Fruit fly (Drosophila melanogaster): ENCODE measurements around the gene Atg12.

Atg12 gene

DNA sequence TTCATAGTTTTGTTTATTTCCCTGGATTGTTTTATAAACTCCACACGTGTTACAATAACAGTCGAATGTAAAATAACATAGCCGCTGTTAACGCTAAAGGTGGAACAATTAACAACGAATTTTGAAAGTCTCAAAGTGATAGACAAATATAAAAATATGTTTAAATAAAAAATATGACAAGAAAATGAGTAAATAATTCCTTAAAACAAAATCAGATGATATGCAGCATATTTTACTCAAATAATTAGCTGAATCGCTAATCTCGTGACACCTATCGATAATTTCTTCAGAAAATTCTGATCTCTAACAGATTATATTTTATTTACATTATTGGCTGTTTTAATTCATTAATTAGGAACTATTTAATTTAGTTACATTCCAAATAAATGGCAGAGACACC lies at the start of gene Atg12, which contains the start of gene CG5645 (continued):
- peak; percentile 31 for TF ChIP-seq CG11762 (GFP tag; optimal IDR thresholded peaks at IDR 0.05; ENCODE audit: insufficient read depth)
- TF ChIP-seq CG16779 (tag; optimal IDR thresholded peaks at IDR 0.05): no peak
- peak; percentile 76 for TF ChIP-seq topi (GFP tag; optimal IDR thresholded peaks at IDR 0.05)
- TF ChIP-seq CG32006 (GFP tag; optimal IDR thresholded peaks at IDR 0.05): peak; percentile 11
- TF ChIP-seq Ets21C (GFP tag; optimal IDR thresholded peaks at IDR 0.05): peak; percentile 46
- TF ChIP-seq net (GFP tag; optimal IDR thresholded peaks at IDR 0.05): no peak
- peak; percentile 64 for TF ChIP-seq OdsH (GFP tag; optimal IDR thresholded peaks at IDR 0.05)
- peak; percentile 66 for TF ChIP-seq Met (GFP tag; optimal IDR thresholded peaks at IDR 0.05)

DNA sequence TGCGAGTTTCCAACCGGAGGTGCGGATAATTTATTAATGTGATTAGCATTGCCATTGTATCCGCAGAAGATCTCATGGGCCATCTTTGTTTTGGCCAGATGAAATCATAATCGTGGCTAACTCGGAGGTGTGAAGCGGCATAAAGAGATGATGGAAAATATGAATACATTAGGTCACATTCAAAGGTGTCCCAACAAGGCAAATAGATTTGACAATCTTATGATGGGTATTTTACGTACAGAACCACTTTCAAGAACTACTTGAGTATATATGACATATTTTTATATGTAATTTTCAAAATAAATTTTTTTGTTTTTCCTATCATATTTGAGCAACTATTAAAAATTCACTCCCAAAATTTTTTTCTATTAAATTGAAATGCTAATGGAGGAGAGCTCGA lies 48.4 kb upstream of the Atg12 start, which contains the start of gene CG17154:
CG17154 (plus strand) TSS at position 301 of the 400 bp plus-strand sequence.
- TF ChIP-seq Eip78C (GFP tag): peak; percentile 14
- TF ChIP-seq acj6 (GFP tag; optimal IDR thresholded peaks at IDR 0.05): no peak

DNA sequence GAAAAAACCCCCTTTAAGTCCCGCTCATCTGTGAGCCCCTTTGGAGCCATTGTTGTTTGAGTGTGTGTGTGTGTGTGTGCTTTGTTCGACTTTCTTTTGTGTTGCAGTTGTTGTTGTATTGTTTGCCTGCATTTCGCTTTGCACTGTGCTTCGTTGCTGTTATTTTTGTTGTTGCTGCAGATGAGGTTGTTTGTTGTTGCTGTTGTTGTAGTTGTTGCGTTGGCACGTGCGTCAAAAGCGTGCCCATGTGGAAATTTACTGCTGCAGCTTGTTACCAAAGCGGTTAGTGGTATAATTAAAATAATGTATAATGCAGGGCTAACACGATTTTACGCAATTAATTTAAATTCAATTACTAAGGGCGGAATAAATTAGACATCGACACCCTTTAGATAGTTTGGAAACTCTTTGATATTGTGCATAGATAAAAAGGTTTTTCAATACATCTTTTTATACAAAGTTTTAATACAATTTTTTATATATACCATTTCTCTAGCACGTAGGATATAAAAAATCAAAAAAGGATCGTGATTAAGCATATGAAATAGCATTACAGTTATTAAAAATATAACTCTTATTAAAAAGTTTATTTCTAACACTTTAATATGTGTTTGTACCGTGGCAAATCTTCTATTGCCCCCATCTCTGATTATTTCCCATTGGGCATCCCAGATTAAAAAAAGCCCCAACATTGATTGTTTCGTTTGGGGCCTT lies 46.4 kb upstream of the Atg12 start:
- TF ChIP-seq CG4318 (GFP tag; optimal IDR thresholded peaks at IDR 0.05): no peak
- peak; percentile 29 for TF ChIP-seq vri (GFP tag; optimal IDR thresholded peaks at IDR 0.05)
- peak; percentile 55 for TF ChIP-seq CG3919 (GFP tag; optimal IDR thresholded peaks at IDR 0.05)
- peak; percentile 44 for TF ChIP-seq acj6 (GFP tag; optimal IDR thresholded peaks at IDR 0.05)
- TF ChIP-seq Gug (GFP tag; IDR thresholded peaks at IDR 0.05): no peak
- peak; percentile 74 for TF ChIP-seq svp (GFP tag)
- TF ChIP-seq CG10669 (GFP tag; optimal IDR thresholded peaks at IDR 0.05): no peak
- TF ChIP-seq CG6276 (GFP tag; optimal IDR thresholded peaks at IDR 0.05): peak; percentile 44
- TF ChIP-seq Smox (GFP tag; optimal IDR thresholded peaks at IDR 0.05): peak; percentile 58
- TF ChIP-seq CG10631 (GFP tag; optimal IDR thresholded peaks at IDR 0.05): peak; percentile 40
- peak; percentile 39 for TF ChIP-seq lz (GFP tag; optimal IDR thresholded peaks at IDR 0.05)
- TF ChIP-seq Blimp-1 (GFP tag; optimal IDR thresholded peaks at IDR 0.05): peak; percentile 40
- peak; percentile 23 for TF ChIP-seq Ets21C (GFP tag; optimal IDR thresholded peaks at IDR 0.05)
- peak; percentile 79 for TF ChIP-seq Met (GFP tag; optimal IDR thresholded peaks at IDR 0.05)
- peak; percentile 14 for TF ChIP-seq CG3032 (tag; optimal IDR thresholded peaks at IDR 0.05)
- TF ChIP-seq CG11294 (GFP tag; IDR thresholded peaks at IDR 0.05): no peak
- TF ChIP-seq OdsH (GFP tag; optimal IDR thresholded peaks at IDR 0.05): peak; percentile 46
- TF ChIP-seq CG8632 (GFP tag; optimal IDR thresholded peaks at IDR 0.05): peak; percentile 47
- peak; percentile 54 for TF ChIP-seq Hr39 (GFP tag; optimal IDR thresholded peaks at IDR 0.05)
- peak; percentile 32 for TF ChIP-seq cyc (GFP tag; optimal IDR thresholded peaks at IDR 0.05)
- TF ChIP-seq Eip78C (GFP tag): peak; percentile 75
- TF ChIP-seq net (GFP tag; optimal IDR thresholded peaks at IDR 0.05): peak; percentile 28
- TF ChIP-seq CG6163 (GFP tag; IDR thresholded peaks at IDR 0.05): peak; percentile 61; the same call in 2 of the 3 replicates
- TF ChIP-seq CG16779 (tag; optimal IDR thresholded peaks at IDR 0.05): no peak
- peak; percentile 74 for TF ChIP-seq esn (GFP tag; optimal IDR thresholded peaks at IDR 0.05)
- TF ChIP-seq dac (GFP tag; optimal IDR thresholded peaks at IDR 0.05): no peak
- peak; percentile 15 for TF ChIP-seq Sox15 (GFP tag; optimal IDR thresholded peaks at IDR 0.05)
- peak; percentile 58 for TF ChIP-seq CG34406 (GFP tag; optimal IDR thresholded peaks at IDR 0.05)
- TF ChIP-seq achi (GFP tag; optimal IDR thresholded peaks at IDR 0.05): peak; percentile 56
- TF ChIP-seq Ets96B (tag; optimal IDR thresholded peaks at IDR 0.05): peak; percentile 5
- TF ChIP-seq Lpt (GFP tag; optimal IDR thresholded peaks at IDR 0.05): peak; percentile 0
- no peak for TF ChIP-seq dsx (GFP tag; optimal IDR thresholded peaks at IDR 0.05; ENCODE audit: poor library complexity, severe bottlenecking)
- TF ChIP-seq pdm3 (GFP tag; optimal IDR thresholded peaks at IDR 0.05): peak; percentile 66
- 0 out of 3 replicates have a peak, but pooled peaks have one; percentile 19 for TF ChIP-seq eg (GFP tag; IDR thresholded peaks at IDR 0.05)
- TF ChIP-seq fd59A (GFP tag; optimal IDR thresholded peaks at IDR 0.05): peak; percentile 1
- TF ChIP-seq salr (GFP tag; optimal IDR thresholded peaks at IDR 0.05): peak in 1 of 2 experiments; percentile 18
- TF ChIP-seq topi (GFP tag; optimal IDR thresholded peaks at IDR 0.05): peak; percentile 45
- peak; percentile 18 for TF ChIP-seq CG6792 (GFP tag; optimal IDR thresholded peaks at IDR 0.05)
- no peak for TF ChIP-seq CG8119 (GFP tag; IDR thresholded peaks at IDR 0.05)
- peak; percentile 12 for TF ChIP-seq CG11762 (GFP tag; optimal IDR thresholded peaks at IDR 0.05; ENCODE audit: insufficient read depth)
- no peak for TF ChIP-seq CG1621 (tag; optimal IDR thresholded peaks at IDR 0.05)
- no peak for TF ChIP-seq CG11902 (GFP tag; optimal IDR thresholded peaks at IDR 0.05)
- TF ChIP-seq CG6808 (GFP tag; optimal IDR thresholded peaks at IDR 0.05): peak; percentile 32
- no peak for TF ChIP-seq CG7368 (GFP tag; optimal IDR thresholded peaks at IDR 0.05)
